Worm (Caenorhabditis elegans): ENCODE measurements around the gene chts-1.

- TF ChIP-seq him-1 (tag; optimal IDR thresholded peaks at IDR 0.05) (no peak), dao-5 (tag; optimal IDR thresholded peaks at IDR 0.05) (no peak), W03F9.2 (tag; optimal IDR thresholded peaks at IDR 0.05) (no peak)
Observed at ce11 chrX:7493020-7493419, 26.4 kb downstream of the chts-1 start, which contains the start of gene F48E3.2.
